Worm (Caenorhabditis elegans) whole organism, L4/young adult: Measurements from ENCODE around the gene madf-4.

Source experiments
- W03F9.2 ChIP-seq: fragments of 150-350 bp; optimal IDR thresholded peaks from 2 replicates; lab custom pipeline; 2014; ENCODE audit warnings: missing biosample characterization, missing genetic modification characterization
- dao-5 ChIP-seq: sonication (generic microtip); optimal IDR thresholded peaks from 2 replicates; lab custom pipeline; 2016; ENCODE audit warnings: missing genotype, missing genetic modification characterization, moderate library complexity, missing compliant biosample characterization
- him-1 ChIP-seq: sonication (generic microtip); optimal IDR thresholded peaks from 2 replicates; lab custom pipeline; 2016; ENCODE audit warnings: missing genotype, missing genetic modification reagents, missing genetic modification characterization, missing compliant biosample characterization

DNA sequence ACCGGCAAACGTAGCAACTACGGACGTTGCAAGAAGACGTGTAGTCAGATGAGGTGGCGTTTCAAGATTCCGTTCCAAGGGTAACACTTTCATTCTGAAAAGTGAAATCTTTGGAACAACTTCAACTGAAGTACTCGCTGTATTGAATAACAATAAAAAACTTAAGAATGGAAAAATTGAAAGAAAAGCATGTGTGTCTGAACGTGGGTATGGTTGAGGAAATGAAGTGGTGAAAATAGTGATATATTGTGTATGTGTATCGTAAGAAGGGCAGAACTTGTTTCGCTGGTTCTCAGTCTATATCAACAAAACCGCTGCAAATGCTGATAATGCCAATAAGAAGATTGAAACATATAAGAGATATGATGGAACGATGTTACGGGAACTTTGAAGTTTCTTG, 33.5 kb upstream of the madf-4 start, which contains the start of gene K08H10.6:
- TF ChIP-seq dao-5 (tag; lab: Kevin White, UChicago), result no peak
- TF ChIP-seq him-1, result no peak
- TF ChIP-seq W03F9.2, result no peak
